Worm (Caenorhabditis elegans): Measurements from ENCODE around the gene taf-11.1.
A peak's percentile ranks its signal among the peaks of the same experiment; 100 is the strongest.

The taf-11.1 gene

ce11 chrX:4283989-4284388 lies 29.0 kb downstream of the taf-11.1 start, which contains the start of gene ets-10:
Gene ets-10, plus strand, starts transcription at chrX:4284189.
- peak; percentile 37 for TF ChIP-seq pha-4 (tag; optimal IDR thresholded peaks at IDR 0.05)
- TF ChIP-seq skn-1 (tag; optimal IDR thresholded peaks at IDR 0.05), result peak; percentile 9
- TF ChIP-seq elt-2 (tag; optimal IDR thresholded peaks at IDR 0.05), result peak; percentile 39
- no peak for TF ChIP-seq ama-1 (optimal IDR thresholded peaks at IDR 0.05)
- peak; percentile 34 for TF ChIP-seq pqm-1 (tag; optimal IDR thresholded peaks at IDR 0.05)
- no peak for TF ChIP-seq hmg-11 (tag; optimal IDR thresholded peaks at IDR 0.05)

ce11 chrX:4284470-4284869 lies 29.5 kb downstream of the taf-11.1 start:
- TF ChIP-seq pha-4 (tag; optimal IDR thresholded peaks at IDR 0.05) (peak; percentile 7), pqm-1 (tag; optimal IDR thresholded peaks at IDR 0.05) (peak; percentile 89), elt-2 (tag; optimal IDR thresholded peaks at IDR 0.05) (peak; percentile 62), unc-62 (GFP tag; optimal IDR thresholded peaks at IDR 0.05) (no peak), ceh-82 (tag; optimal IDR thresholded peaks at IDR 0.05) (no peak)

DNA sequence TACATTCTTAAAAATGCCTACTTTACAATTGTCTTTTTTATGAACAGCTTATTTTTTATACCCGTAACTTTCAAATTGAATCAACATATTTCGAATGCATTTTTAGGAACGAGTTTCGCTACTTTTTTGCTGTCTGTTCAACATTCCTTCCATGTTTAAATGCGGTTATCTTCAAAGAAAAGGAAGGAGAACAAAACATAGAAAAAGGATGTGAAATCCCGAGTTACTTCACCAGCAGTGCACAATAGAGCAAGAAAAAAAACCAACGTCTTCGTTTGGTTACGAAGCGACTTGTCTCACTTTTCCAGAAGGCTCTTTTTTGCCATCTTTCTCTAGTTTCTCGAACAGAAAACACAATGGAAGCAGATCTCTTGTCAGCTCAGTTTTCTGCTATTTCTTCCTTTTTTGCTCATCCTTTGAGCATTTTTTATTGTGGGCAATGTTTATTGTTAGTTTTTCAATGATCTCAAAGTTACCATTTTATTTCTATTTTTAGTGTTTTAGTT lies 30.8 kb downstream of the taf-11.1 start, which contains the start of gene cka-2:
Gene cka-2, plus strand, starts transcription at position 456 of the 506 bp plus-strand sequence.
- TF ChIP-seq nfya-1 (tag; optimal IDR thresholded peaks at IDR 0.05; ENCODE audit: insufficient read depth), result peak; percentile 39
- TF ChIP-seq unc-39 (tag; optimal IDR thresholded peaks at IDR 0.05), result no peak
- peak; percentile 93 for TF ChIP-seq fkh-10 (GFP tag; optimal IDR thresholded peaks at IDR 0.05)

- TF ChIP-seq elt-3 (tag; optimal IDR thresholded peaks at IDR 0.05), result no peak
- no peak for TF ChIP-seq aly-2 (tag; optimal IDR thresholded peaks at IDR 0.05)
These were observed 34.8 kb downstream of the taf-11.1 start for ce11 chrX:4289805-4290204.

DNA sequence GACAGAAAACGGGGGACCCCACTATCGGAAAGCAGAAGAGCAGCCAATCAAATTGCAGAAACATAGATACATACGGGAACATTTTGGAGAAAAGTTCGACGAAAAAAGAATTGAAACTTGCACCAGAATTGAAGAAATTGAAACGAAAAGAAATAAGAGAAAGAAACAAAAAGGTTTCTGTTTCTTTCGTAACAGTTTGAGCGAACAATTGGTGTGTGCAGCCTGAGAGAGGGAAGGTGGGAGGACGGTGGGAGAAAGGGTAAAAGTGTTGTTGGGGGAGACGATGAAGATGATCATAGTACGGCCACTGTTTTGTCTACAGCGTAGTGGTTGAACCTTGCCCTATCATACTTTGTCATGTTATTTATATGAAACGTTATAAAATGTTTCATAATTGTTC lies 40.0 kb downstream of the taf-11.1 start:
- TF ChIP-seq lin-39 (tag; optimal IDR thresholded peaks at IDR 0.05), result no peak
- no peak for TF ChIP-seq nhr-25 (tag; optimal IDR thresholded peaks at IDR 0.05)
- no peak for TF ChIP-seq fkh-10 (GFP tag; optimal IDR thresholded peaks at IDR 0.05)
- no peak for TF ChIP-seq lin-15B (tag; optimal IDR thresholded peaks at IDR 0.05)
- TF ChIP-seq zag-1 (tag; optimal IDR thresholded peaks at IDR 0.05), result no peak
- TF ChIP-seq nhr-77 (tag; optimal IDR thresholded peaks at IDR 0.05), result no peak
- TF ChIP-seq elt-2 (tag; optimal IDR thresholded peaks at IDR 0.05), result peak; percentile 32
- no peak for TF ChIP-seq nhr-67 (tag; optimal IDR thresholded peaks at IDR 0.05)
- TF ChIP-seq fos-1 (tag; optimal IDR thresholded peaks at IDR 0.05), result no peak

ce11 chrX:4295917-4296316 lies 40.9 kb downstream of the taf-11.1 start:
- TF ChIP-seq elt-1 (tag; optimal IDR thresholded peaks at IDR 0.05), result no peak

- TF ChIP-seq nhr-43 (tag; optimal IDR thresholded peaks at IDR 0.05; ENCODE audit: poor library complexity, severe bottlenecking) (no peak), snpc-4 (tag; optimal IDR thresholded peaks at IDR 0.05) (no peak), lin-39 (tag; optimal IDR thresholded peaks at IDR 0.05) (peak; percentile 21), egl-5 (tag; optimal IDR thresholded peaks at IDR 0.05) (peak; percentile 1)
These were observed 42.5 kb downstream of the taf-11.1 start, which contains the start of gene paf-2 for ce11 chrX:4297452-4297851. Gene paf-2, minus strand, starts transcription at chrX:4297741.

- no peak for TF ChIP-seq hmg-11 (tag; optimal IDR thresholded peaks at IDR 0.05)
- no peak for TF ChIP-seq nfya-1 (tag; optimal IDR thresholded peaks at IDR 0.05; ENCODE audit: insufficient read depth)
- no peak for TF ChIP-seq eor-1 (tag; optimal IDR thresholded peaks at IDR 0.05)
- TF ChIP-seq nhr-67 (tag; optimal IDR thresholded peaks at IDR 0.05), result no peak
- TF ChIP-seq R02D3.7 (tag; optimal IDR thresholded peaks at IDR 0.05), result no peak
- no peak for TF ChIP-seq jun-1 (tag; optimal IDR thresholded peaks at IDR 0.05)
- TF ChIP-seq egl-27 (tag; optimal IDR thresholded peaks at IDR 0.05), result no peak
- TF ChIP-seq ztf-4 (tag; optimal IDR thresholded peaks at IDR 0.05), result no peak
- TF ChIP-seq ZK546.5 (tag; optimal IDR thresholded peaks at IDR 0.05), result no peak
- TF ChIP-seq ceh-28 (tag; optimal IDR thresholded peaks at IDR 0.05), result no peak
- no peak for TF ChIP-seq elt-2 (tag; optimal IDR thresholded peaks at IDR 0.05)
- TF ChIP-seq fkh-2 (tag; optimal IDR thresholded peaks at IDR 0.05), result no peak
- TF ChIP-seq tbx-2 (tag; optimal IDR thresholded peaks at IDR 0.05), result no peak
- TF ChIP-seq ztf-11 (tag; optimal IDR thresholded peaks at IDR 0.05), result no peak
- TF ChIP-seq ceh-16 (tag; optimal IDR thresholded peaks at IDR 0.05), result no peak
These were observed 48.2 kb downstream of the taf-11.1 start for ce11 chrX:4303200-4303599.
